Worm (Caenorhabditis elegans) whole organism, mixed stage, embryonic: ENCODE data around the gene ZC455.1.

Experiments used
- drap-1 ChIP-seq: fragments of 200-800 bp; sonication (Bioruptor generic); optimal IDR thresholded peaks from 3 replicates; lab custom pipeline; 2018; ENCODE audit warnings: mild to moderate bottlenecking, missing genetic modification characterization, missing compliant biosample characterization
- elt-3 ChIP-seq: fragments of 150-350 bp; optimal IDR thresholded peaks from 2 replicates; lab custom pipeline; 2014; ENCODE audit warnings: missing biosample characterization, missing genetic modification characterization
- flh-1 ChIP-seq: fragments of 200-800 bp; sonication (Bioruptor generic); optimal IDR thresholded peaks from 2 replicates; lab custom pipeline; 2018; ENCODE audit warnings: mild to moderate bottlenecking, missing genetic modification characterization, moderate library complexity, missing compliant biosample characterization
- nhr-28 ChIP-seq: fragments of 150-350 bp; optimal IDR thresholded peaks from 2 replicates; lab custom pipeline; 2014; ENCODE audit warnings: missing biosample characterization, missing genetic modification characterization
- snpc-4 ChIP-seq: fragments of 150-350 bp; optimal IDR thresholded peaks from 2 replicates; lab custom pipeline; 2014; ENCODE audit warnings: missing biosample characterization, missing genetic modification characterization
- unc-39 ChIP-seq: fragments of 150-350 bp; optimal IDR thresholded peaks from 2 replicates; lab custom pipeline; 2014; ENCODE audit warnings: missing biosample characterization, missing genetic modification characterization
- unc-62 ChIP-seq: fragments of 150-350 bp; optimal IDR thresholded peaks from 2 replicates; lab custom pipeline; 2014; ENCODE audit warnings: missing biosample characterization, missing genetic modification reagents, missing genetic modification characterization

DNA sequence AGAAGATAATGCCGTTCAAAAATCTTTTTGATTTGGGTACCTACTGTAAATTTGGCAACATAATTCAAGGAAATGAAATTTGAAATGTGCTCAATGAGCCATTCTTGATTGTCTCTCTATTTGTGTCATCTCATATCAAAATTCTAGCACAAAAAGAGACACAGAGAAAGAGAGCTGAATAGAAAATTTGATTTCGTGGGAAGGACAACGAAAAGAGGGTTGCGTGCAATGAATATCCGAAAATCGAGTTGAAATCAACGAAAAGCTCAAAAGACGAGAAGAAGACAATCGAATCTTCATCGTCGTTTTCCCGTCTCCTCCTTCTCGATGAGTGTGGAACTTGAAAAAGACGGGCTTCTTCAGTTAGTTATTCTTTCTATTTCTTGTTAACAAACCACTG is 25.5 kb upstream of the ZC455.1 start, which contains the start of gene C15C8.5:
- TF ChIP-seq unc-39 (no peak), elt-3 (tag; lab: Kevin White, UChicago) (no peak), unc-62 (GFP tag; lab: Kevin White, UChicago) (no peak), nhr-28 (tag; lab: Kevin White, UChicago) (no peak), drap-1 (GFP tag; lab: Kevin White, UChicago) (no peak), flh-1 (no peak), snpc-4 (tag; lab: Kevin White, UChicago) (no peak)
